Fruit fly (Drosophila melanogaster): ENCODE data around the gene CG43246.
A peak's percentile ranks its signal among the peaks of the same experiment; 100 is the strongest.

CG43246 gene

DNA sequence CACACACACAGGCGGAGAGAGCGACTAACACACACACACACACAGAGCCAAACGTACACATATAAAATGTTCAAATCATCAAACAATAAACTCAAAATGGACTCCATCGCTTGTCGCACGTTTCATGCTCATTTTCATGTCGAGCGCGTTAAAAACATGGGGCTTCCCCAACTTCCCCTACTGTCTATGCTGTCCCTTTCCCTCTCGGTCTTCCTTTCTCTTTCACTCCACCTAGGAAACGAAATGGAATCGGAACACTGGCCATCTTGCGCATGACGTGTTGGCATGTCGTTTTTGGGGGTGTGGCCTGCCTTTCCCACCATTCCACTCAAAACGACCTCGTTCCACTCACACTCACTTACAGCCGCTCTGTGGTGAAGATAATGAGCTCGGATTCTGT is 42.5 kb downstream of the CG43246 start (continued):
- TF ChIP-seq Bgb (GFP tag; IDR thresholded peaks at IDR 0.05; ENCODE audit: partially characterized antibody) (peak; percentile 67), ken (GFP tag; IDR thresholded peaks at IDR 0.05) (no peak), nau (GFP tag; optimal IDR thresholded peaks at IDR 0.05) (no peak), exex (tag; optimal IDR thresholded peaks at IDR 0.05) (no peak), abd-A (tag; optimal IDR thresholded peaks at IDR 0.05) (peak; percentile 76), Abd-B (GFP tag; optimal IDR thresholded peaks at IDR 0.05) (no peak), Antp (GFP tag; optimal IDR thresholded peaks at IDR 0.05) (no peak), CG6791 (GFP tag; IDR thresholded peaks at IDR 0.05; ENCODE audit: partially characterized antibody) (peak; percentile 42; the same call in 1 of the 3 replicates), fd102C (GFP tag; optimal IDR thresholded peaks at IDR 0.05) (no peak), CG11504 (tag; optimal IDR thresholded peaks at IDR 0.05) (no peak), CG16815 (GFP tag; optimal IDR thresholded peaks at IDR 0.05) (no peak), tup (GFP tag; optimal IDR thresholded peaks at IDR 0.05) (no peak), sisA (GFP tag; IDR thresholded peaks at IDR 0.05) (no peak), lab (GFP tag; optimal IDR thresholded peaks at IDR 0.05) (no peak), trem (tag; optimal IDR thresholded peaks at IDR 0.05) (no peak), kay (GFP tag; optimal IDR thresholded peaks at IDR 0.05) (no peak), tio (GFP tag; optimal IDR thresholded peaks at IDR 0.05) (no peak), crol (GFP tag; IDR thresholded peaks at IDR 0.05) (peak; percentile 68), tna (GFP tag; IDR thresholded peaks at IDR 0.05; ENCODE audit: partially characterized antibody) (no peak; the same call in 1 of the 2 replicates), CG18011 (GFP tag; optimal IDR thresholded peaks at IDR 0.05) (no peak), Sry-β (GFP tag; optimal IDR thresholded peaks at IDR 0.05) (no peak), so (GFP tag; IDR thresholded peaks at IDR 0.05) (no peak), CG34224 (GFP tag; IDR thresholded peaks at IDR 0.05; ENCODE audit: partially characterized antibody) (peak; percentile 30; the same call in 1 of the 3 replicates), CG8944 (GFP tag; optimal IDR thresholded peaks at IDR 0.05) (no peak), dati (GFP tag; IDR thresholded peaks at IDR 0.05) (no peak), Med (GFP tag) (no peak)

- no peak for TF ChIP-seq CG3847 (GFP tag; IDR thresholded peaks at IDR 0.05)
- TF ChIP-seq nerfin-1 (tag; optimal IDR thresholded peaks at IDR 0.05), result peak; percentile 47
- no peak for TF ChIP-seq E2f2 (GFP tag; IDR thresholded peaks at IDR 0.05)
- no peak for TF ChIP-seq lmd (GFP tag; IDR thresholded peaks at IDR 0.05)
- no peak for TF ChIP-seq sens (GFP tag)
- TF ChIP-seq CG13424 (tag; optimal IDR thresholded peaks at IDR 0.05), result no peak
- TF ChIP-seq bbx (GFP tag; IDR thresholded peaks at IDR 0.05; ENCODE audit: partially characterized antibody), result peak; percentile 38; the same call in 1 of the 2 replicates
- TF ChIP-seq CG12299 (tag; optimal IDR thresholded peaks at IDR 0.05), result no peak
- TF ChIP-seq Nf-YC (tag; optimal IDR thresholded peaks at IDR 0.05), result peak; percentile 90
- no peak for TF ChIP-seq CG6654 (GFP tag; optimal IDR thresholded peaks at IDR 0.05)
- peak; percentile 74 for TF ChIP-seq onecut (GFP tag; IDR thresholded peaks at IDR 0.05)
- TF ChIP-seq CG6854 (GFP tag; optimal IDR thresholded peaks at IDR 0.05), result no peak
- TF ChIP-seq Six4 (GFP tag; optimal IDR thresholded peaks at IDR 0.05), result no peak
- no peak for TF ChIP-seq Aef1 (GFP tag; IDR thresholded peaks at IDR 0.05)
- TF ChIP-seq CG1832 (GFP tag; optimal IDR thresholded peaks at IDR 0.05), result peak; percentile 63
- 0 out of 2 replicates have a peak, but pooled peaks have one; percentile 35 for TF ChIP-seq seq (GFP tag; IDR thresholded peaks at IDR 0.05)
- no peak for TF ChIP-seq CG18764 (GFP tag; optimal IDR thresholded peaks at IDR 0.05)
- TF ChIP-seq wek (GFP tag; optimal IDR thresholded peaks at IDR 0.05), result no peak
- peak; percentile 92 for TF ChIP-seq ewg (GFP tag; optimal IDR thresholded peaks at IDR 0.05)
- no peak for TF ChIP-seq fd102C (GFP tag; optimal IDR thresholded peaks at IDR 0.05)
- TF ChIP-seq Spps (tag; optimal IDR thresholded peaks at IDR 0.05), result no peak
- TF ChIP-seq CG30020 (tag; optimal IDR thresholded peaks at IDR 0.05), result no peak
- no peak for TF ChIP-seq CG3407 (GFP tag; optimal IDR thresholded peaks at IDR 0.05)
- TF ChIP-seq Nf-YB (GFP tag; optimal IDR thresholded peaks at IDR 0.05), result peak; percentile 65
- no peak for TF ChIP-seq fd64A (GFP tag; optimal IDR thresholded peaks at IDR 0.05)
- no peak for TF ChIP-seq Poxn (GFP tag; IDR thresholded peaks at IDR 0.05)
These were observed 43.9 kb downstream of the CG43246 start for dm6 chr3L:14580294-14580693.
